Fruit fly (Drosophila melanogaster) whole organism, adult: ENCODE measurements around the gene CG16779.
A peak's percentile ranks its signal among the peaks of the same experiment; 100 is the strongest.

ENCODE experiments used
- CG11617 ChIP-seq: fragments of 200-800 bp; sonication (Bioruptor generic); optimal IDR thresholded peaks from 2 replicates; lab custom pipeline; 2017; ENCODE audit warnings: mild to moderate bottlenecking, missing biosample characterization, missing genetic modification reagents, missing genetic modification characterization
- CG12768 ChIP-seq: fragments of 200-800 bp; sonication (Bioruptor generic); optimal IDR thresholded peaks from 2 replicates; lab custom pipeline; 2017; ENCODE audit warnings: missing biosample characterization, missing genetic modification characterization, mild to moderate bottlenecking, moderate library complexity, missing genetic modification reagents
- CG14711 ChIP-seq: fragments of 200-800 bp; sonication (Bioruptor generic); optimal IDR thresholded peaks from 2 replicates; lab custom pipeline; 2018; ENCODE audit warnings: missing biosample characterization, mild to moderate bottlenecking, missing genetic modification characterization, moderate library complexity
- CG1620 ChIP-seq: fragments of 200-800 bp; sonication (Bioruptor generic); optimal IDR thresholded peaks from 2 replicates; lab custom pipeline; 2016; ENCODE audit warnings: missing biosample characterization, missing genetic modification characterization
- CG33017 ChIP-seq: fragments of 200-800 bp; sonication (Bioruptor generic); optimal IDR thresholded peaks from 2 replicates; lab custom pipeline; 2018; ENCODE audit warnings: missing biosample characterization, mild to moderate bottlenecking, missing genetic modification characterization, moderate library complexity
- CG5204 ChIP-seq: fragments of 200-800 bp; sonication (Bioruptor generic); optimal IDR thresholded peaks from 2 replicates; lab custom pipeline; 2016; ENCODE audit warnings: missing biosample characterization, missing genetic modification characterization
- CG7045 ChIP-seq: fragments of 200-800 bp; sonication (Bioruptor generic); optimal IDR thresholded peaks from 2 replicates; lab custom pipeline; 2017; ENCODE audit warnings: missing biosample characterization, mild to moderate bottlenecking, missing genetic modification characterization
- CG7101 ChIP-seq: fragments of 200-800 bp; sonication (Bioruptor generic); optimal IDR thresholded peaks from 2 replicates; lab custom pipeline; 2018; ENCODE audit warnings: missing biosample characterization, mild to moderate bottlenecking, missing genetic modification characterization, moderate library complexity
- Clk ChIP-seq: fragments of 200-800 bp; sonication (Bioruptor generic); optimal IDR thresholded peaks from 2 replicates; lab custom pipeline; 2017; ENCODE audit warnings: missing biosample characterization, missing genetic modification characterization
- Crg-1 ChIP-seq: fragments of 200-800 bp; sonication (Bioruptor generic); optimal IDR thresholded peaks from 2 replicates; lab custom pipeline; 2016; ENCODE audit warnings: missing biosample characterization, missing genetic modification characterization
- Hr96 ChIP-seq: fragments of 200-800 bp; sonication (Bioruptor generic); optimal IDR thresholded peaks from 2 replicates; lab custom pipeline; 2016; ENCODE audit warnings: missing biosample characterization, missing genetic modification characterization
- Mnt ChIP-seq: fragments of 200-800 bp; sonication (Bioruptor generic); optimal IDR thresholded peaks from 2 replicates; lab custom pipeline; 2016; ENCODE audit warnings: missing biosample characterization, mild to moderate bottlenecking, missing genetic modification characterization
- bab1 ChIP-seq: fragments of 200-800 bp; sonication (Bioruptor generic); optimal IDR thresholded peaks from 3 replicates; lab custom pipeline; 2019; ENCODE audit warnings: missing biosample characterization, mild to moderate bottlenecking, missing genetic modification characterization, moderate library complexity
- cic ChIP-seq: fragments of 200-800 bp; sonication (Bioruptor generic); optimal IDR thresholded peaks from 2 replicates; lab custom pipeline; 2017; ENCODE audit warnings: missing biosample characterization, mild to moderate bottlenecking, missing genetic modification characterization, moderate library complexity
- cnc ChIP-seq, 2 experiments: fragments of >200 bp; optimal IDR thresholded peaks; 2 replicates each; lab custom pipeline; 2017
- kay ChIP-seq: fragments of 200-800 bp; sonication (Bioruptor generic); peaks from one replicate; lab custom pipeline; 2016; ENCODE audit warnings: missing biosample characterization, missing genetic modification characterization, borderline replicate concordance
- ovo ChIP-seq: fragments of 200-800 bp; sonication (Bioruptor generic); optimal IDR thresholded peaks from 2 replicates; lab custom pipeline; 2016; ENCODE audit warnings: missing biosample characterization, missing genetic modification characterization
- pad ChIP-seq: fragments of 200-800 bp; sonication (Bioruptor generic); optimal IDR thresholded peaks from 3 replicates; lab custom pipeline; 2017; ENCODE audit warnings: missing biosample characterization, missing genetic modification characterization, mild to moderate bottlenecking, moderate library complexity, missing genetic modification reagents
- tj ChIP-seq: fragments of 200-800 bp; sonication (Bioruptor generic); optimal IDR thresholded peaks from 3 replicates; lab custom pipeline; 2017; ENCODE audit warnings: missing biosample characterization, mild to moderate bottlenecking, missing genetic modification characterization, moderate library complexity
- toe ChIP-seq: fragments of 200-800 bp; sonication (Bioruptor generic); optimal IDR thresholded peaks from 2 replicates; lab custom pipeline; 2016; ENCODE audit warnings: missing biosample characterization, missing genetic modification characterization

The CG16779 gene

DNA sequence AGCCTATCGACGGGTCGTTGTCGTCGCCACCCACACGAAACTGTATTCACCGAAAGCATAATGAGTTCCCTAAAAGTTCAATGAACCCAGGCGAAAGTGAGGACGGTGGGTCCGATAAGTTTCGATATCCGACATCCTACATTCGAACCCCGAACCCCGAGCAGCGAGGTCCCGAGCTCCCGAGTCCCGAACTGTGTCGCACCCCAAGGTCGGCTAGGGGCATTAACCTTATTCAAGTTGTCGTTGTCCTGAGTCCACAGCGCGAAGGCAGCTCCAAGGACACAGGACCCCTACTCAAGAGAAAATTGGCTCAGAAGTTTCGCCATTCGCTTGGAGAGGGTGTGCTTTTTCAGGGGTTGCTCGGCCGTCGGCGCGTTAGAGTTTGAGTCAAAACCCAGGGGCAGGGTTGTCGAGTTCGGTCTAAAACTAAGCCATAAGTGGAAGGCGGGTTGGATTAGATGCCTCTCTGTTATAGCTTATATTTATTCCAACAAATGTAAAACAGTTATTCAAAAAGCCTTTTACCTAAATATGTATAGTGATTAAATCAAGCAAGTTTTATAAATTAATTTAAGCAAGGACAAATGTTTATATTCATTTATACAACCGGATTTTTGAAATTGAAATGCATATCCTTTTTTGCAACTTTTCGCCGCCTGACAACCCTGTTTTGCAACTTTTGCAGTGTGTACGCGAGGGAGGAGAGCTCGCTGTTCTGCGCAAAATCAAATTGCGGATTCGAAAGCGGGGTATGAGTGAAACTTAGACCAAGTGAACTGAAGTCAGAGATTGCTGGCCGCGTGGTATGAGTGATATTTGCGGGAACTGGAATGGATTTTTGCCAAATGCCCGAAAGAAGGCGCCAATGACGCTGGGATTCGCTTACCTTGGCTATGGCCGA lies 33.8 kb downstream of the CG16779 start:
- peak; percentile 20 for TF ChIP-seq Mnt (GFP tag; lab: Kevin White, UChicago)
- TF ChIP-seq toe (GFP tag; lab: Kevin White, UChicago), result peak; percentile 76
- no peak for TF ChIP-seq ovo (GFP tag; lab: Kevin White, UChicago)
- TF ChIP-seq Hr96 (GFP tag; lab: Kevin White, UChicago), result peak; percentile 71
- TF ChIP-seq CG7045, result peak; percentile 87
- peak; percentile 76 for TF ChIP-seq CG14711 (tag; lab: Kevin White, UChicago)
- TF ChIP-seq CG7101 (tag; lab: Kevin White, UChicago), result peak; percentile 76
- TF ChIP-seq CG33017, result peak; percentile 84
- TF ChIP-seq kay, result peak; percentile 36
- TF ChIP-seq cnc (optimal IDR thresholded peaks at IDR 0.05; lab: Kevin White, UChicago), result no peak
- TF ChIP-seq Crg-1 (GFP tag; lab: Kevin White, UChicago), result peak; percentile 31
- peak; percentile 81 for TF ChIP-seq pad (GFP tag; lab: Kevin White, UChicago)
- peak; percentile 60 for TF ChIP-seq cic
- no peak for TF ChIP-seq tj (GFP tag; lab: Kevin White, UChicago)
- TF ChIP-seq Clk (GFP tag; lab: Kevin White, UChicago), result peak; percentile 79
- TF ChIP-seq CG11617 (GFP tag; lab: Kevin White, UChicago), result peak; percentile 71
- peak; percentile 84 for TF ChIP-seq CG12768
- no peak for TF ChIP-seq CG1620 (GFP tag; lab: Kevin White, UChicago)

- TF ChIP-seq cic, result peak; percentile 2
- TF ChIP-seq kay, result no peak
- TF ChIP-seq CG1620 (GFP tag; lab: Kevin White, UChicago), result no peak
- no peak for TF ChIP-seq CG5204 (GFP tag; lab: Kevin White, UChicago)
- TF ChIP-seq bab1 (GFP tag; lab: Kevin White, UChicago), result peak; percentile 33
- TF ChIP-seq CG12768, result no peak
- no peak for TF ChIP-seq cnc (optimal IDR thresholded peaks at IDR 0.05; lab: Kevin White, UChicago)
- no peak for TF ChIP-seq CG14711 (tag; lab: Kevin White, UChicago)
- no peak for TF ChIP-seq CG7101 (tag; lab: Kevin White, UChicago)
- TF ChIP-seq CG33017, result no peak
- no peak for TF ChIP-seq Clk (GFP tag; lab: Kevin White, UChicago)
- TF ChIP-seq ovo (GFP tag; lab: Kevin White, UChicago), result no peak
- no peak for TF ChIP-seq CG7045
- TF ChIP-seq CG11617 (GFP tag; lab: Kevin White, UChicago), result no peak
- TF ChIP-seq Crg-1 (GFP tag; lab: Kevin White, UChicago), result no peak
- no peak for TF ChIP-seq Hr96 (GFP tag; lab: Kevin White, UChicago)
Measured at dm6 chr3R:9456373-9456772, 37.1 kb downstream of the CG16779 start, which contains the start of gene GstZ1. TSS of gene GstZ1 (minus strand) at chr3R:9456546.

DNA sequence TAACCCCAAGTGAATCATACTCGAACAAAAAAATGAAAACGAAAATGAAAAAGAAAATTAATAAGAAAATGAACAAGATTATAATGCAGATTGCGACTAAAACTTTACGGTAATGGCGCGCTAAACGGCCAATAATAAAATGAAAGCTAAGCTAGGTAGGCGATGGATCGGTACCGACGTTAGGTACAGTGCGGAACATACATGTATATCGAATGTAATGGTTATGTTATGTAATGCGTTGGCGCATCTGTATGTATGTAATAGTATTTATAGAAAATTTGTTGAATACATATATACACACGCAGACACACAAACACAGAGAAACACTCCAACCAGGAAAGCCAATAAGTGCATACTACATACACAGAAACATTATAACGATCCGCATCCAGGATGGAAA lies 38.5 kb downstream of the CG16779 start:
- no peak for TF ChIP-seq cic
- TF ChIP-seq Hr96 (GFP tag; lab: Kevin White, UChicago), result no peak

- TF ChIP-seq tj (GFP tag; lab: Kevin White, UChicago), result no peak
- TF ChIP-seq toe (GFP tag; lab: Kevin White, UChicago), result no peak
- no peak for TF ChIP-seq CG12768
- TF ChIP-seq ovo (GFP tag; lab: Kevin White, UChicago), result no peak
- no peak for TF ChIP-seq Hr96 (GFP tag; lab: Kevin White, UChicago)
- no peak for TF ChIP-seq CG11617 (GFP tag; lab: Kevin White, UChicago)
Measured at dm6 chr3R:9450672-9451071, 42.8 kb downstream of the CG16779 start.

DNA sequence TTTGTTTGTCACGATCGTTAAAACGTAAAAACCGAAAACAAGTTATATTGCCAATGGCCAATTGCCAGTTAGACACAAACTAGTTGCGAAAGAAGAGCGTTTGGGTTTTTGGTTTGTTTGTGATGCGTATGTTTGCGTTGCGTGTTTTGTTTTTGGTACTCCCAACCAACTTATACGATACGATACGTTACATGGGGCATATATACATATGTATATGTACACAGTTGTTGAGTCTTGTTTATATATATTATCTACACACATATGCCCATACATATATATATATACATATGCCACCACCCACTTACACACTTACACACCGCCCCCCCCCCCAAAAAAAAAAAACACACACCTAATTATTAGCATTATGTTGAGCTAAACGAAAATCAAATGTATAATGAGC lies 45.2 kb downstream of the CG16779 start:
- TF ChIP-seq bab1 (GFP tag; lab: Kevin White, UChicago), result no peak
- TF ChIP-seq cic, result no peak
- no peak for TF ChIP-seq pad (GFP tag; lab: Kevin White, UChicago)
- no peak for TF ChIP-seq cnc (optimal IDR thresholded peaks at IDR 0.05; lab: Kevin White, UChicago)
- no peak for TF ChIP-seq ovo (GFP tag; lab: Kevin White, UChicago)
- no peak for TF ChIP-seq tj (GFP tag; lab: Kevin White, UChicago)
- TF ChIP-seq Hr96 (GFP tag; lab: Kevin White, UChicago), result no peak
- no peak for TF ChIP-seq CG7101 (tag; lab: Kevin White, UChicago)
- TF ChIP-seq CG33017, result no peak
- no peak for TF ChIP-seq kay
- no peak for TF ChIP-seq CG7045
- TF ChIP-seq CG1620 (GFP tag; lab: Kevin White, UChicago), result no peak
- TF ChIP-seq Crg-1 (GFP tag; lab: Kevin White, UChicago), result no peak
- TF ChIP-seq Mnt (GFP tag; lab: Kevin White, UChicago), result no peak
- TF ChIP-seq toe (GFP tag; lab: Kevin White, UChicago), result no peak

DNA sequence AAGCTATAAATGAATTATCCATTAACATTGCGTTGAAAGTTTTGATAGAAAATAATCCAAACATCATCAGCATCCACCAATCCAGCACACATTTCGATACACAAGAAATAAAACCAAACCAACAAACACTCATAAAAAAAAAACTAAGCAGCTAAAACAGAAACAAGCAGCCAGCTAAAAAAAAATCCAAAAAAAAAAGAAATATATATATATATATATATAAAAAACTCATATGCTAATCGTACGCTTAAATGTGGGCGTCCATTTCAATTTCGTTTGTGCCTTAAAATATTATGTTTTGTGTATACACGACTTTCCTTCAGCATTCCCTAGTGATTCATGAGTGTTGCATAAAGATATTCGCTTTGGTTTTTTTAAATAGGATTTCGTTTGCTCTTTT lies 51.5 kb downstream of the CG16779 start:
- no peak for TF ChIP-seq CG14711 (tag; lab: Kevin White, UChicago)

dm6 chr3R:9441134-9441533 lies 52.3 kb downstream of the CG16779 start:
- no peak for TF ChIP-seq CG7101 (tag; lab: Kevin White, UChicago)
